Worm (Caenorhabditis elegans) whole organism, young adult: Measurements from ENCODE around the gene Y22D7AL.10.

Source experiments
- B0261.1 ChIP-seq: sonication (generic microtip); optimal IDR thresholded peaks from 2 replicates; lab custom pipeline; 2016; ENCODE audit warnings: mild to moderate bottlenecking, missing genetic modification characterization, moderate library complexity, missing compliant biosample characterization
- D2030.7 ChIP-seq: fragments of 200-800 bp; sonication (Bioruptor generic); IDR thresholded peaks from 2 replicates; pipeline ENCODE4 v1.3.6; 2022; ENCODE audit warnings: missing genetic modification reagents, missing genetic modification characterization, missing compliant biosample characterization
- F37B4.10 ChIP-seq: fragments of 200-800 bp; sonication (Bioruptor generic); IDR thresholded peaks from 2 replicates; pipeline ENCODE4 v1.3.6; 2022; ENCODE audit warnings: missing genetic modification characterization, missing compliant biosample characterization
- K11D2.4 ChIP-seq: fragments of 200-800 bp; sonication (Bioruptor generic); IDR thresholded peaks from 2 replicates; pipeline ENCODE4 v1.3.6; 2022; ENCODE audit warnings: missing genetic modification reagents, missing genetic modification characterization, missing compliant biosample characterization
- T26A5.8 ChIP-seq: sonication (generic microtip); optimal IDR thresholded peaks from 2 replicates; lab custom pipeline; 2016; ENCODE audit warnings: missing genetic modification characterization, missing compliant biosample characterization
- Y67H2A.10 ChIP-seq: fragments of 200-800 bp; sonication (Bioruptor generic); conservative IDR thresholded peaks from 2 replicates; pipeline ENCODE4 v1.3.6; 2022; ENCODE audit warnings: missing genetic modification reagents, missing genetic modification characterization, missing compliant biosample characterization
- Y79H2A.3 ChIP-seq: fragments of 200-800 bp; sonication (Bioruptor generic); conservative IDR thresholded peaks from 2 replicates; pipeline ENCODE4 v1.3.6; 2022; ENCODE audit warnings: missing genetic modification reagents, missing genetic modification characterization, missing compliant biosample characterization
- Y95B8A.8 ChIP-seq: fragments of 200-800 bp; sonication (Bioruptor generic); IDR thresholded peaks from 2 replicates; pipeline ENCODE4 v1.3.6; 2022; ENCODE audit warnings: missing genetic modification reagents, missing genetic modification characterization, missing compliant biosample characterization
- ama-1 ChIP-seq, 3 experiments: fragments of 150-350 bp in 1 of 3; sonication (generic microtip) in 2 of 3; optimal IDR thresholded peaks; 2 replicates each; lab custom pipeline; 2014 to 2018; ENCODE audit warnings: missing biosample characterization in 2 of 3, missing genetic modification characterization in 2 of 3, missing genetic modification reagents in 2 of 3
- atf-7 ChIP-seq: sonication (generic microtip); optimal IDR thresholded peaks from 2 replicates; lab custom pipeline; 2017; ENCODE audit warnings: mild to moderate bottlenecking, missing genetic modification characterization, missing compliant biosample characterization
- athp-1 ChIP-seq: sonication (generic microtip); optimal IDR thresholded peaks from 2 replicates; lab custom pipeline; 2017; ENCODE audit warnings: mild to moderate bottlenecking, missing genetic modification characterization, missing compliant biosample characterization
- bed-1 ChIP-seq: fragments of 200-800 bp; sonication (Bioruptor generic); IDR thresholded peaks from 2 replicates; pipeline ENCODE4 v1.3.6; 2022; ENCODE audit warnings: missing genetic modification reagents, missing genetic modification characterization, missing compliant biosample characterization
- ccch-3 ChIP-seq: fragments of 200-800 bp; sonication (Bioruptor generic); optimal IDR thresholded peaks from 2 replicates; lab custom pipeline; 2018; ENCODE audit warnings: mild to moderate bottlenecking, missing genetic modification characterization, missing compliant biosample characterization
- cebp-2 ChIP-seq: fragments of 200-800 bp; sonication (Bioruptor generic); IDR thresholded peaks from 2 replicates; pipeline ENCODE4 v1.3.6; 2022; ENCODE audit warnings: missing genetic modification characterization, missing compliant biosample characterization
- ceh-40 ChIP-seq: fragments of 200-800 bp; sonication (Bioruptor generic); IDR thresholded peaks from 2 replicates; pipeline ENCODE4 v1.3.6; 2022; ENCODE audit warnings: missing genetic modification characterization, missing compliant biosample characterization
- ceh-79 ChIP-seq: sonication (generic microtip); optimal IDR thresholded peaks from 2 replicates; lab custom pipeline; 2017; ENCODE audit warnings: mild to moderate bottlenecking, missing genetic modification characterization, missing compliant biosample characterization
- ceh-91 ChIP-seq: fragments of 200-800 bp; sonication (Bioruptor generic); IDR thresholded peaks from 2 replicates; pipeline ENCODE4 v1.3.6; 2022; ENCODE audit warnings: missing genetic modification reagents, missing genetic modification characterization, missing compliant biosample characterization
- dpl-1 ChIP-seq: fragments of 150-350 bp; optimal IDR thresholded peaks from 2 replicates; lab custom pipeline; 2014; ENCODE audit warnings: missing biosample characterization, missing genetic modification reagents, missing genetic modification characterization
- egl-44 ChIP-seq: fragments of 200-800 bp; sonication (Bioruptor generic); IDR thresholded peaks from 2 replicates; pipeline ENCODE4 v1.3.6; 2022; ENCODE audit warnings: missing genetic modification reagents, missing genetic modification characterization, missing compliant biosample characterization
- gei-17 ChIP-seq: fragments of 200-800 bp; sonication (Bioruptor generic); optimal IDR thresholded peaks from 2 replicates; lab custom pipeline; 2018; ENCODE audit warnings: mild to moderate bottlenecking, missing genetic modification characterization, missing compliant biosample characterization
- him-1 ChIP-seq: sonication (generic microtip); optimal IDR thresholded peaks from 2 replicates; lab custom pipeline; 2016; ENCODE audit warnings: missing genotype, missing genetic modification reagents, missing genetic modification characterization, missing compliant biosample characterization
- hlh-12 ChIP-seq: sonication (generic microtip); optimal IDR thresholded peaks from 2 replicates; lab custom pipeline; 2016; ENCODE audit warnings: missing genetic modification characterization, missing compliant biosample characterization
- hrde-1 ChIP-seq: sonication (generic microtip); optimal IDR thresholded peaks from 2 replicates; lab custom pipeline; 2016; ENCODE audit warnings: missing genetic modification characterization, mild to moderate bottlenecking, missing compliant biosample characterization, moderate library complexity, missing genotype, missing genetic modification reagents, borderline replicate concordance
- hsf-1 ChIP-seq: fragments of 200-800 bp; sonication (Bioruptor generic); IDR thresholded peaks from 2 replicates; pipeline ENCODE4 v1.3.6; 2022; ENCODE audit warnings: missing genetic modification reagents, missing genetic modification characterization, missing compliant biosample characterization
- lin-35 ChIP-seq, 3 experiments: fragments of 150-350 bp in 2 of 3; sonication (generic microtip) in 1 of 3; optimal IDR thresholded peaks; 2 replicates each; lab custom pipeline; 2014 to 2018; ENCODE audit warnings: missing biosample characterization in 3 of 3, missing genetic modification characterization in 3 of 3, missing genetic modification reagents in 3 of 3
- madf-3 ChIP-seq: fragments of 200-800 bp; sonication (Bioruptor generic); IDR thresholded peaks from 2 replicates; pipeline ENCODE4 v1.3.6; 2022; ENCODE audit warnings: missing genetic modification reagents, missing genetic modification characterization, missing compliant biosample characterization
- mcd-1 ChIP-seq: fragments of 200-800 bp; sonication (Bioruptor generic); IDR thresholded peaks from 2 replicates; pipeline ENCODE4 v1.3.6; 2022; ENCODE audit warnings: missing genetic modification reagents, missing genetic modification characterization, missing compliant biosample characterization
- nfya-2 ChIP-seq: fragments of 200-800 bp; sonication (Bioruptor generic); IDR thresholded peaks from 2 replicates; pipeline ENCODE4 v1.3.6; 2022; ENCODE audit warnings: missing genetic modification reagents, missing genetic modification characterization, missing compliant biosample characterization
- nhr-120 ChIP-seq: fragments of 200-800 bp; sonication (Bioruptor generic); IDR thresholded peaks from 2 replicates; pipeline ENCODE4 v1.3.6; 2022; ENCODE audit warnings: missing genetic modification characterization, missing compliant biosample characterization
- nhr-80 ChIP-seq: sonication (generic microtip); optimal IDR thresholded peaks from 2 replicates; lab custom pipeline; 2016; ENCODE audit warnings: missing genetic modification characterization, missing compliant biosample characterization
- pbrm-1 ChIP-seq: fragments of 200-800 bp; sonication (Bioruptor generic); IDR thresholded peaks from 2 replicates; pipeline ENCODE4 v1.3.6; 2022; ENCODE audit warnings: missing genetic modification reagents, missing genetic modification characterization, missing compliant biosample characterization
- pha-4 ChIP-seq: fragments of 150-350 bp; sonication (generic microtip); optimal IDR thresholded peaks from 2 replicates; lab custom pipeline; 2014; ENCODE audit warnings: missing biosample characterization, missing genetic modification reagents, missing genetic modification characterization
- repo-1 ChIP-seq: sonication (generic microtip); optimal IDR thresholded peaks from 2 replicates; lab custom pipeline; 2017; ENCODE audit warnings: mild to moderate bottlenecking, missing genetic modification characterization, missing compliant biosample characterization
- sdz-38 ChIP-seq: sonication (generic microtip); optimal IDR thresholded peaks from 2 replicates; lab custom pipeline; 2016; ENCODE audit warnings: missing genotype, missing genetic modification characterization, missing compliant biosample characterization
- sea-2 ChIP-seq: fragments of 200-800 bp; sonication (Bioruptor generic); IDR thresholded peaks from 2 replicates; pipeline ENCODE4 v1.3.6; 2022; ENCODE audit warnings: missing genetic modification characterization, missing compliant biosample characterization
- snpc-1.1 ChIP-seq: sonication (generic microtip); optimal IDR thresholded peaks from 2 replicates; lab custom pipeline; 2017; ENCODE audit warnings: missing genetic modification characterization, mild to moderate bottlenecking, missing compliant biosample characterization, antibody characterized with exemption, moderate library complexity, missing genotype, missing genetic modification reagents; ENCODE audit not compliant: insufficient read depth
- snpc-1.3 ChIP-seq: sonication (generic microtip); optimal IDR thresholded peaks from 2 replicates; lab custom pipeline; 2017; ENCODE audit warnings: missing genetic modification characterization, mild to moderate bottlenecking, missing compliant biosample characterization, antibody characterized with exemption, moderate library complexity, missing genotype, missing genetic modification reagents; ENCODE audit not compliant: insufficient read depth
- unc-130 ChIP-seq: sonication (generic microtip); optimal IDR thresholded peaks from 2 replicates; lab custom pipeline; 2016; ENCODE audit warnings: missing genetic modification reagents, missing genetic modification characterization, missing compliant biosample characterization
- xnd-1 ChIP-seq: sonication (generic microtip); optimal IDR thresholded peaks from 2 replicates; lab custom pipeline; 2016; ENCODE audit warnings: missing genotype, missing genetic modification reagents, missing genetic modification characterization, missing compliant biosample characterization
- zfh-2 ChIP-seq: fragments of 200-800 bp; sonication (Bioruptor generic); conservative IDR thresholded peaks from 2 replicates; pipeline ENCODE4 v1.3.6; 2022; ENCODE audit warnings: missing genetic modification reagents, missing genetic modification characterization, missing compliant biosample characterization
- ztf-18 ChIP-seq: sonication (generic microtip); optimal IDR thresholded peaks from 2 replicates; lab custom pipeline; 2016; ENCODE audit warnings: missing genotype, mild to moderate bottlenecking, missing genetic modification characterization, missing compliant biosample characterization
- ztf-25 ChIP-seq: fragments of 200-800 bp; sonication (Bioruptor generic); IDR thresholded peaks from 2 replicates; pipeline ENCODE4 v1.3.6; 2022; ENCODE audit warnings: missing genetic modification reagents, missing genetic modification characterization, missing compliant biosample characterization
- ztf-28 ChIP-seq: fragments of 200-800 bp; sonication (Bioruptor generic); IDR thresholded peaks from 2 replicates; pipeline ENCODE4 v1.3.6; 2022; ENCODE audit warnings: missing genetic modification reagents, missing genetic modification characterization, missing compliant biosample characterization

The Y22D7AL.10 gene

DNA sequence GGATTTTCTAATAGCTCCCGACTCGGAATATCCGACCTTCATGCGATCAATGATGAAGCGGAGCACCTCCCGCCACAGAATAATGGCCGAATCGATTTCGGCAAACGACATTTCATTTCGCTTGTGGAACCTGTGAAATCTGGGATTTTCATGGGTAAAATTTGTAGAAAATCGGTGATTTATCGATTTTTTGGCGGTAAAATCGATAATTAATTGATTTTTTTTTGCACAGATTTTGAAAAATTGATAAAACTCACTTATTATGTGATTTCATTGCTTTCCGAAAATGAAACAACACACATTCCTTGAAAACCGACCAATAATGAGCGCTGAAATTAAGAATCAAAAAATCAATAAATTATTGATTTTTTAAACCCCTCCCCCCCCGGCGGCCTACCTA, 48.2 kb upstream of the Y22D7AL.10 start:
- TF ChIP-seq sea-2 (no peak), ztf-28 (GFP tag; lab: Robert Waterston, UW) (no peak), ztf-25 (GFP tag; lab: Robert Waterston, UW) (no peak), nhr-120 (no peak), D2030.7 (GFP tag; lab: Robert Waterston, UW) (no peak), pbrm-1 (GFP tag; lab: Robert Waterston, UW) (no peak), him-1 (no peak), ceh-40 (no peak), hsf-1 (GFP tag; lab: Robert Waterston, UW) (no peak), snpc-1.3 (tag; lab: Kevin White, UChicago) (no peak), repo-1 (tag; lab: Kevin White, UChicago) (no peak), B0261.1 (tag; lab: Kevin White, UChicago) (no peak), ceh-91 (GFP tag; lab: Robert Waterston, UW) (no peak), pha-4 (tag; lab: Kevin White, UChicago) (no peak), snpc-1.1 (tag; lab: Kevin White, UChicago) (no peak), ccch-3 (GFP tag; lab: Kevin White, UChicago) (no peak)

DNA sequence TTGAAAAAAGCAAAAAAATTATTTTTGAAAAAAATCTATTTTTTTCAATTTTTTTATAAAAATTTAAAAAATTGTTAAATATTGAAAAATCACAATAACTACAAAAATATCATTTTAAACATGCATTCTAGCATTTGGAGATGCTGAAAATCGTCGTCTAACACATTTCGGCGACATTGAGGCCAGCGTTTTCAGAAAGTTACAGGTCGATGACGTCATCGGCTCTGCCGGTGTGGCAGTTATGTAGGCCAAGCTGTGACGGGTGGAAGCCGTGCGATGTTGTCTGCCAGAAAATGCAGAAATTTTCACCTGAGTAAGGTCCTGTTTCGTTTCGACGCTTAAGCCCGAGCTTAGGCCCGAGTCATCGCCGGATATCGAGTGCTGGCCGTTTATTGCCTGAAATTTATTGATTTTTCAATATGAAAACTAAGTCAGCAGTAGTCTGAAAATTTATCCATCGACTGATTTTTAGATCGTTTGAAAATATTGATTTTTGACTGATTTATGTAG, 47.1 kb upstream of the Y22D7AL.10 start, which contains the start of gene Y22D7AR.3:
TSS of gene Y22D7AR.3 (minus strand) at position 51 of the 510 bp plus-strand sequence.
- no peak for TF ChIP-seq hsf-1 (GFP tag; lab: Robert Waterston, UW)
- no peak for TF ChIP-seq snpc-1.3 (tag; lab: Kevin White, UChicago)
- TF ChIP-seq ztf-28 (GFP tag; lab: Robert Waterston, UW): no peak
- TF ChIP-seq T26A5.8 (tag; lab: Kevin White, UChicago): no peak
- no peak for TF ChIP-seq nhr-80 (tag; lab: Kevin White, UChicago)
- TF ChIP-seq repo-1 (tag; lab: Kevin White, UChicago): no peak
- no peak for TF ChIP-seq bed-1 (GFP tag; lab: Robert Waterston, UW)
- no peak for TF ChIP-seq dpl-1
- no peak for TF ChIP-seq atf-7 (tag; lab: Kevin White, UChicago)
- TF ChIP-seq ama-1 (optimal IDR thresholded peaks at IDR 0.05; lab: Kevin White, UChicago): no peak
- no peak for TF ChIP-seq ama-1 (GFP tag; optimal IDR thresholded peaks at IDR 0.05; lab: Kevin White, UChicago)
- TF ChIP-seq ceh-79 (tag; lab: Kevin White, UChicago): no peak
- no peak for TF ChIP-seq hrde-1 (tag; lab: Kevin White, UChicago)
- no peak for TF ChIP-seq ztf-18
- TF ChIP-seq K11D2.4 (GFP tag; lab: Robert Waterston, UW): no peak
- TF ChIP-seq Y95B8A.8 (GFP tag; lab: Robert Waterston, UW): no peak
- no peak for TF ChIP-seq mcd-1 (GFP tag; lab: Robert Waterston, UW)
- TF ChIP-seq, all 124 proteins: peak for 0

DNA sequence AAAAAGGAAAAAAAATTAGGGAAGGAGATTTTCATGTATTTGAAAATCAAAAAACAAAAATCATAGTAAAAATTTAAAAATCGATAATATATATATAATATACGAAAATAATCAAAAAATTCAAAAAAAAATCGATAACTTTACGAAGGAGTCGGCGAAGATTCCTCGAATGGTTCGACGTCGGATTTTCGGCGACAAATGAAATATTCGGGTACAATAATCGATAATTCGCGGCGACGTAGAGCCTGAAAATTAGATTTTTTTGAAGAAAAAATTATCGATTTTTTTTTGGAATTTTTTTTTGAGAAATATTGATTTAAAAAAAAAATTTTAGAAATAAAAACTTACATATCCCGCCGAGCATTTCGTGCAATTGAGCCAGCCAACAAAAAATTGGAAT, 46.6 kb upstream of the Y22D7AL.10 start:
- TF ChIP-seq nfya-2 (GFP tag; lab: Robert Waterston, UW) (no peak), gei-17 (GFP tag; lab: Kevin White, UChicago) (no peak), ztf-18 (no peak), athp-1 (tag; lab: Kevin White, UChicago) (no peak), F37B4.10 (GFP tag; lab: Robert Waterston, UW) (no peak), Y67H2A.10 (no peak), sdz-38 (tag; lab: Kevin White, UChicago) (no peak), cebp-2 (GFP tag; lab: Robert Waterston, UW) (no peak), egl-44 (GFP tag; lab: Robert Waterston, UW) (no peak), Y79H2A.3 (GFP tag; lab: Robert Waterston, UW) (no peak), unc-130 (no peak), xnd-1 (tag; lab: Kevin White, UChicago) (no peak), pbrm-1 (GFP tag; lab: Robert Waterston, UW) (no peak), hlh-12 (tag; lab: Kevin White, UChicago) (no peak), zfh-2 (GFP tag; lab: Robert Waterston, UW) (no peak), madf-3 (GFP tag; lab: Robert Waterston, UW) (no peak), lin-35 (GFP tag; optimal IDR thresholded peaks at IDR 0.05; lab: Kevin White, UChicago) (no peak)
- TF ChIP-seq, all 124 proteins: peak for 0
